Fruit fly (Drosophila melanogaster) whole organism, wandering third instar larva: ENCODE data around the gene Glyat.

Experiments used
- Abd-B ChIP-seq: fragments of >200 bp; optimal IDR thresholded peaks from 2 replicates; lab custom pipeline; 2017; ENCODE audit warnings: missing biosample characterization, missing genetic modification characterization
- CG32264 ChIP-seq: fragments of 200-800 bp; sonication (Bioruptor generic); optimal IDR thresholded peaks from 2 replicates; lab custom pipeline; 2016; ENCODE audit warnings: missing biosample characterization, missing genetic modification characterization
- CG9705 ChIP-seq: fragments of 200-800 bp; sonication (Bioruptor generic); optimal IDR thresholded peaks from 2 replicates; lab custom pipeline; 2018; ENCODE audit warnings: missing biosample characterization, mild to moderate bottlenecking, missing genetic modification characterization
- CrebA ChIP-seq: fragments of 200-800 bp; sonication (Bioruptor generic); optimal IDR thresholded peaks from 2 replicates; lab custom pipeline; 2016; ENCODE audit warnings: missing biosample characterization, mild to moderate bottlenecking, missing genetic modification characterization, borderline replicate concordance
- Dfd ChIP-seq: fragments of >200 bp; optimal IDR thresholded peaks from 2 replicates; lab custom pipeline; 2017; ENCODE audit warnings: missing biosample characterization, missing genetic modification characterization
- Dif ChIP-seq: fragments of 200-275, 200-300 bp; sonication (Bioruptor generic); optimal IDR thresholded peaks from 2 replicates; lab custom pipeline; 2018; ENCODE audit warnings: missing biosample characterization, missing genetic modification characterization; ENCODE audit not compliant: partially characterized antibody
- GATAd ChIP-seq: sonication (Bioruptor generic); optimal IDR thresholded peaks from 2 replicates; lab custom pipeline; 2016; ENCODE audit warnings: missing biosample characterization, missing genetic modification characterization
- HLH106 ChIP-seq: fragments of 200-800 bp; optimal IDR thresholded peaks from 3 replicates; lab custom pipeline; 2019; ENCODE audit warnings: missing biosample characterization, mild to moderate bottlenecking, missing genetic modification characterization, moderate library complexity
- Hnf4 ChIP-seq: fragments of 200-800 bp; sonication (Bioruptor generic); optimal IDR thresholded peaks from 2 replicates; lab custom pipeline; 2016; ENCODE audit warnings: missing biosample characterization, mild to moderate bottlenecking, missing genetic modification characterization
- Hr78 ChIP-seq: fragments of >200 bp; optimal IDR thresholded peaks from 2 replicates; lab custom pipeline; 2017; ENCODE audit warnings: missing biosample characterization, missing genetic modification characterization
- Hr83 ChIP-seq: fragments of 200-300 bp; sonication (Bioruptor generic); optimal IDR thresholded peaks from 2 replicates; lab custom pipeline; 2016; ENCODE audit warnings: missing biosample characterization, mild to moderate bottlenecking, missing genetic modification characterization, moderate library complexity; ENCODE audit not compliant: poor library complexity, severe bottlenecking
- Jra ChIP-seq: sonication (Bioruptor generic); optimal IDR thresholded peaks from 2 replicates; lab custom pipeline; 2016; ENCODE audit warnings: missing biosample characterization, missing genetic modification characterization
- Mio ChIP-seq: sonication (Bioruptor generic); optimal IDR thresholded peaks from 2 replicates; lab custom pipeline; 2016; ENCODE audit warnings: missing biosample characterization, missing genetic modification characterization
- Myc ChIP-seq: fragments of >200 bp; optimal IDR thresholded peaks from 2 replicates; lab custom pipeline; 2017
- N ChIP-seq: fragments of >200 bp; optimal IDR thresholded peaks from 2 replicates; lab custom pipeline; 2018; ENCODE audit warnings: missing biosample characterization, missing external identifiers, missing genetic modification characterization
- OdsH ChIP-seq: fragments of 200-800 bp; sonication (Bioruptor generic); optimal IDR thresholded peaks from 2 replicates; lab custom pipeline; 2016; ENCODE audit warnings: missing biosample characterization, mild to moderate bottlenecking, missing genetic modification characterization
- Rel ChIP-seq, 2 experiments: fragments of 200-800 bp; sonication (Bioruptor generic) in 1 of 2; optimal IDR thresholded peaks; 2 replicates in 1 of 2; 3 replicates in 1 of 2; lab custom pipeline; 2016 to 2019; ENCODE audit warnings: mild to moderate bottlenecking in 2 of 2, missing biosample characterization in 2 of 2, missing genetic modification characterization in 2 of 2, moderate library complexity in 1 of 2
- Sp1 ChIP-seq: fragments of 200-800 bp; sonication (Bioruptor generic); optimal IDR thresholded peaks from 3 replicates; lab custom pipeline; 2019; ENCODE audit warnings: missing biosample characterization, mild to moderate bottlenecking, missing genetic modification characterization, moderate library complexity
- Vsx2 ChIP-seq: fragments of 200-300, 225-300 bp; sonication (Bioruptor generic); optimal IDR thresholded peaks from 2 replicates; lab custom pipeline; 2018; ENCODE audit warnings: missing biosample characterization, missing genetic modification characterization; ENCODE audit not compliant: partially characterized antibody
- br ChIP-seq: fragments of 200-800 bp; sonication (Bioruptor generic); optimal IDR thresholded peaks from 2 replicates; lab custom pipeline; 2016; ENCODE audit warnings: missing biosample characterization, missing genetic modification characterization
- brk ChIP-seq: fragments of 200-800 bp; sonication (Bioruptor generic); optimal IDR thresholded peaks from 2 replicates; lab custom pipeline; 2016; ENCODE audit warnings: missing biosample characterization, mild to moderate bottlenecking, missing genetic modification characterization
- dl ChIP-seq, 2 experiments: fragments of 175-275, 200-275 bp in 1 of 2; fragments of 200-275 bp in 1 of 2; sonication (Bioruptor generic); optimal IDR thresholded peaks; lab custom pipeline; 2018; ENCODE audit warnings: mild to moderate bottlenecking in 2 of 2, missing biosample characterization in 2 of 2, missing genetic modification characterization in 2 of 2, moderate library complexity in 2 of 2; ENCODE audit not compliant: partially characterized antibody in 2 of 2, insufficient read depth in 1 of 2
- dmrt93B ChIP-seq: fragments of 200-800 bp; sonication (Bioruptor generic); optimal IDR thresholded peaks from 2 replicates; lab custom pipeline; 2018; ENCODE audit warnings: missing biosample characterization, mild to moderate bottlenecking, missing genetic modification characterization
- dsf ChIP-seq: sonication (Bioruptor generic); optimal IDR thresholded peaks from 2 replicates; lab custom pipeline; 2016; ENCODE audit warnings: missing biosample characterization, missing genetic modification characterization, borderline replicate concordance
- ey ChIP-seq: fragments of 200-800 bp; sonication (Bioruptor generic); optimal IDR thresholded peaks from 2 replicates; lab custom pipeline; 2016; ENCODE audit warnings: missing biosample characterization, missing genetic modification characterization
- foxo ChIP-seq, 2 experiments: fragments of 200-800 bp; sonication (Bioruptor generic); optimal IDR thresholded peaks; 2 replicates in 1 of 2; 3 replicates in 1 of 2; lab custom pipeline; 2016 to 2017; ENCODE audit warnings: missing biosample characterization in 2 of 2, missing genetic modification characterization in 2 of 2
- fru ChIP-seq: fragments of 200-800 bp; sonication (Bioruptor generic); optimal IDR thresholded peaks from 3 replicates; lab custom pipeline; 2016; ENCODE audit warnings: missing biosample characterization, mild to moderate bottlenecking, missing genetic modification characterization
- h ChIP-seq: fragments of 200-800 bp; sonication (Bioruptor generic); optimal IDR thresholded peaks from 3 replicates; lab custom pipeline; 2016; ENCODE audit warnings: missing biosample characterization, mild to moderate bottlenecking, missing genetic modification characterization
- jim ChIP-seq: fragments of 175-275, 200-325 bp; sonication (Bioruptor generic); optimal IDR thresholded peaks from 2 replicates; lab custom pipeline; 2016; ENCODE audit warnings: missing biosample characterization, mild to moderate bottlenecking, missing genetic modification characterization
- lola ChIP-seq: fragments of >200 bp; optimal IDR thresholded peaks from 2 replicates; lab custom pipeline; 2017; ENCODE audit warnings: missing biosample characterization, missing genetic modification characterization
- pan ChIP-seq: fragments of >200 bp; optimal IDR thresholded peaks from 2 replicates; lab custom pipeline; 2017
- psq ChIP-seq: fragments of 200-800 bp; sonication (Bioruptor generic); optimal IDR thresholded peaks from 3 replicates; lab custom pipeline; 2017; ENCODE audit warnings: missing biosample characterization, mild to moderate bottlenecking, missing genetic modification characterization, moderate library complexity
- rgr ChIP-seq: fragments of 200-800 bp; sonication (Bioruptor generic); optimal IDR thresholded peaks from 3 replicates; lab custom pipeline; 2016; ENCODE audit warnings: missing biosample characterization, mild to moderate bottlenecking, missing genetic modification characterization
- sage ChIP-seq: fragments of 200-800 bp; sonication (Bioruptor generic); optimal IDR thresholded peaks from 2 replicates; lab custom pipeline; 2016; ENCODE audit warnings: missing biosample characterization, mild to moderate bottlenecking, missing genetic modification characterization
- sv ChIP-seq: fragments of 200-800 bp; sonication (Bioruptor generic); optimal IDR thresholded peaks from 3 replicates; lab custom pipeline; 2016; ENCODE audit warnings: missing biosample characterization, missing genetic modification characterization
- tai ChIP-seq: sonication (Bioruptor generic); optimal IDR thresholded peaks from 2 replicates; lab custom pipeline; 2016; ENCODE audit warnings: missing biosample characterization, missing genetic modification characterization
- usp ChIP-seq: fragments of >200 bp; optimal IDR thresholded peaks from 2 replicates; lab custom pipeline; 2017; ENCODE audit warnings: missing biosample characterization, missing genetic modification characterization
- woc ChIP-seq: sonication (Bioruptor generic); optimal IDR thresholded peaks from 2 replicates; lab custom pipeline; 2016; ENCODE audit warnings: missing biosample characterization, mild to moderate bottlenecking, missing genetic modification characterization

The Glyat gene

DNA sequence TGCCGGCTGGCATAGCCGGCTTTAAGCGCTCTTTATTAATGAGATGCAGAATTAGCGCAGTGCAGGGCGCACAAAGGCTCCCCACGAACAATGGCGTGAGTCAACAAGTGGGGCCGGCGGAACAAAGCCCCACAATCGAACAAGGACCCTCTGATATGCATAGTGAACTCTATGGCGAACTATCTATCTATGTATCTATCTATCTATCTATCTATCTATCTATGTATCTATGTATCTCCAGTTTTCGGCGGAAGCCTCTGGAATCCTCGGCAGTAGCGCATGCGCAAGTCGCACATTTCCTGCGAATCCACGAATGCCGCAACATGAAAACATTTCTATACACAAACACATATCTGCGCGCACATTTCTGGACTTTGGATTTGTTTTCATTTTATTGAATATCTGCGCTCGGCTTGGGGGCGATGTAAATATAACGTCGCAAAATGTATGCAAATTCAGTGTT, 9.8 kb downstream of the Glyat start:
- TF ChIP-seq Myc (lab: Kevin White, UChicago) (peak; percentile 37), woc (peak; percentile 89), h (GFP tag; lab: Kevin White, UChicago) (peak; percentile 91), CG32264 (GFP tag; lab: Kevin White, UChicago) (peak; percentile 74), pan (lab: Kevin White, UChicago) (no peak), foxo (GFP tag; optimal IDR thresholded peaks at IDR 0.05; lab: Kevin White, UChicago) (peak; percentile 39 to 92), HLH106 (tag; lab: Kevin White, UChicago) (peak; percentile 87), rgr (GFP tag; lab: Kevin White, UChicago) (peak; percentile 84), Hnf4 (GFP tag; lab: Kevin White, UChicago) (peak; percentile 85), dl (GFP tag; optimal IDR thresholded peaks at IDR 0.05; lab: Kevin White, UChicago; ENCODE audit: insufficient read depth in 1 of 2, partially characterized antibody in 2 of 2) (no peak), sv (GFP tag; lab: Kevin White, UChicago) (peak; percentile 23), Dfd (GFP tag; lab: Kevin White, UChicago) (no peak), tai (no peak), Mio (GFP tag; lab: Kevin White, UChicago) (peak; percentile 12), GATAd (GFP tag; lab: Kevin White, UChicago) (no peak), psq (GFP tag; lab: Kevin White, UChicago) (peak; percentile 86), fru (GFP tag; lab: Kevin White, UChicago) (peak; percentile 96), Sp1 (GFP tag; lab: Kevin White, UChicago) (peak; percentile 80), Hr78 (no peak), Jra (no peak), usp (GFP tag; lab: Kevin White, UChicago) (no peak), CG9705 (GFP tag; lab: Kevin White, UChicago) (peak; percentile 4), Dif (GFP tag; lab: Kevin White, UChicago) (no peak), Rel (GFP tag; optimal IDR thresholded peaks at IDR 0.05; lab: Kevin White, UChicago) (peak; percentile 55), Rel (tag; optimal IDR thresholded peaks at IDR 0.05; lab: Kevin White, UChicago) (peak; percentile 24), jim (no peak), sage (GFP tag; lab: Kevin White, UChicago) (peak; percentile 56), Abd-B (no peak), lola (GFP tag; lab: Kevin White, UChicago) (no peak), dmrt93B (GFP tag; lab: Kevin White, UChicago) (peak; percentile 88), brk (GFP tag; lab: Kevin White, UChicago) (no peak), Vsx2 (GFP tag; lab: Kevin White, UChicago) (no peak), N (GFP tag; lab: Kevin White, UChicago) (no peak), OdsH (GFP tag; lab: Kevin White, UChicago) (peak; percentile 81), Hr83 (GFP tag; lab: Kevin White, UChicago) (no peak), CrebA (no peak), dsf (no peak), br (GFP tag; lab: Kevin White, UChicago) (peak; percentile 91), ey (GFP tag; lab: Kevin White, UChicago) (peak; percentile 92)

DNA sequence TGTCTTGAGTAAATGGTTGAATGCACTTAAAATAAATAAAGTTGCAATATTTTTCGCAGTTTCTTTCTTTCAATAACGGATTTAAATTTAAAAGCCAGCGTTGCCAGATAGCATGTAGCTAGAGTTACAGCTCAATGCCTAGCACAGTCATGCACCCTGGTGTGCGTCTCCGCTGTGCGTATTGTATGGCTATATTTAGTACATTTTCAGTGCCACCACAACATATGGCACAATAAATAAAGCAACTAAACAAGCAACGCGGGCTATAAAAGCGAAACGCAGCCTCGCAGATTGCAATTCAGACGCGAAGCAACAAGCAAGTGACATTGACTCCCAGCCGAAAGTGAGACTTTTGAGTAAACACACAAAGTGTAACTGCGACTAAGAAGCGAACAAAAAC, 11.8 kb downstream of the Glyat start, which contains the start of gene Sirup:
Gene Sirup (plus strand): TSS at position 215 of the 400 bp plus-strand sequence.
- TF ChIP-seq GATAd (GFP tag; lab: Kevin White, UChicago) = no peak
- no peak for TF ChIP-seq CrebA
- no peak for TF ChIP-seq sage (GFP tag; lab: Kevin White, UChicago)
- TF ChIP-seq ey (GFP tag; lab: Kevin White, UChicago) = no peak
- no peak for TF ChIP-seq Hr78
- TF ChIP-seq Sp1 (GFP tag; lab: Kevin White, UChicago) = peak; percentile 54
- TF ChIP-seq rgr (GFP tag; lab: Kevin White, UChicago) = peak; percentile 43
- peak; percentile 21 for TF ChIP-seq br (GFP tag; lab: Kevin White, UChicago)
- TF ChIP-seq fru (GFP tag; lab: Kevin White, UChicago) = peak; percentile 32
- TF ChIP-seq OdsH (GFP tag; lab: Kevin White, UChicago) = peak; percentile 31
- TF ChIP-seq tai = peak; percentile 55
- no peak for TF ChIP-seq HLH106 (tag; lab: Kevin White, UChicago)
- peak; percentile 71 for TF ChIP-seq Hnf4 (GFP tag; lab: Kevin White, UChicago)
- peak; percentile 11 for TF ChIP-seq Dif (GFP tag; lab: Kevin White, UChicago)
- TF ChIP-seq Myc (lab: Kevin White, UChicago) = peak; percentile 25
- peak in 1 of 2 experiments; percentile 19 for TF ChIP-seq foxo (GFP tag; optimal IDR thresholded peaks at IDR 0.05; lab: Kevin White, UChicago)
- TF ChIP-seq Rel (GFP tag; optimal IDR thresholded peaks at IDR 0.05; lab: Kevin White, UChicago) = no peak
- TF ChIP-seq Rel (tag; optimal IDR thresholded peaks at IDR 0.05; lab: Kevin White, UChicago) = peak; percentile 52
- no peak for TF ChIP-seq Vsx2 (GFP tag; lab: Kevin White, UChicago)
